Worm (Caenorhabditis elegans): ENCODE results near the gene irld-21.

- TF ChIP-seq nhr-25 (tag; optimal IDR thresholded peaks at IDR 0.05) (no peak), nhr-237 (tag; optimal IDR thresholded peaks at IDR 0.05) (no peak), lin-13 (GFP tag; optimal IDR thresholded peaks at IDR 0.05) (no peak), skn-1 (tag; optimal IDR thresholded peaks at IDR 0.05) (no peak), egl-27 (tag; optimal IDR thresholded peaks at IDR 0.05) (peak; percentile 0), R02D3.7 (tag; optimal IDR thresholded peaks at IDR 0.05) (no peak), aly-2 (tag; optimal IDR thresholded peaks at IDR 0.05) (no peak), lin-11 (tag; optimal IDR thresholded peaks at IDR 0.05) (no peak)
Measured at ce11 chrIV:10085401-10086187, 36.5 kb downstream of the irld-21 start, which contains the start of the genes col-2 and ndc-80.
